ENCODE assay signal across 1 fruit fly cellular context in genomic region chr3R:23995460-23995859, dm6.
TF ChIP-seq lines count a peak whose summit lies in the region.

Gene CG33108, plus strand, starts transcription at chr3R:23995659.

TF ChIP-seq in whole organism, embryonic, 481 proteins besides CTCF, POLR2A, EP300 and RAD21 (continued from another document):
- TF ChIP-seq CG12219 (GFP tag; optimal IDR thresholded peaks at IDR 0.05; lab: Kevin White, UChicago): no peak
- peak; percentile 42 for TF ChIP-seq Nf-YC (tag; optimal IDR thresholded peaks at IDR 0.05; lab: Kevin White, UChicago)
- no peak for TF ChIP-seq gem (tag; optimal IDR thresholded peaks at IDR 0.05; lab: Kevin White, UChicago)
- TF ChIP-seq CG4424 (GFP tag; optimal IDR thresholded peaks at IDR 0.05; lab: Kevin White, UChicago): no peak
- TF ChIP-seq CG8388 (GFP tag; optimal IDR thresholded peaks at IDR 0.05; lab: Kevin White, UChicago): no peak
- peak; percentile 57 for TF ChIP-seq CG3995 (GFP tag; optimal IDR thresholded peaks at IDR 0.05; lab: Kevin White, UChicago)
- TF ChIP-seq MBD-R2 (GFP tag; IDR thresholded peaks at IDR 0.05; lab: Robert Waterston, UW): peak; percentile 38; the same call in 1 of the 2 replicates
- no peak for TF ChIP-seq CG30020 (tag; optimal IDR thresholded peaks at IDR 0.05; lab: Kevin White, UChicago)
- no peak for TF ChIP-seq CG4282 (GFP tag; optimal IDR thresholded peaks at IDR 0.05; lab: Kevin White, UChicago)
- no peak for TF ChIP-seq E2f2 (GFP tag; IDR thresholded peaks at IDR 0.05; lab: Robert Waterston, UW)
- TF ChIP-seq CG1529 (GFP tag; optimal IDR thresholded peaks at IDR 0.05; lab: Kevin White, UChicago): no peak
- no peak for TF ChIP-seq CG17359 (tag; optimal IDR thresholded peaks at IDR 0.05; lab: Kevin White, UChicago)
- TF ChIP-seq cad (GFP tag; optimal IDR thresholded peaks at IDR 0.05; lab: Kevin White, UChicago): no peak
- TF ChIP-seq CG16779 (GFP tag; IDR thresholded peaks at IDR 0.05; lab: Robert Waterston, UW): no peak
- no peak for TF ChIP-seq CG18011 (GFP tag; optimal IDR thresholded peaks at IDR 0.05; lab: Kevin White, UChicago)
- peak; percentile 19; the same call in 1 of the 2 replicates for TF ChIP-seq amos (GFP tag; IDR thresholded peaks at IDR 0.05; lab: Robert Waterston, UW; ENCODE audit: partially characterized antibody)
- TF ChIP-seq ash1 (GFP tag; optimal IDR thresholded peaks at IDR 0.05; lab: Kevin White, UChicago): no peak
- TF ChIP-seq CG17802 (tag; optimal IDR thresholded peaks at IDR 0.05; lab: Kevin White, UChicago): peak; percentile 44
- no peak for TF ChIP-seq CG6272 (GFP tag; IDR thresholded peaks at IDR 0.05; lab: Robert Waterston, UW)
- no peak for TF ChIP-seq CG17361 (GFP tag; IDR thresholded peaks at IDR 0.05; lab: Robert Waterston, UW)
- TF ChIP-seq mirr (GFP tag; optimal IDR thresholded peaks at IDR 0.05; lab: Kevin White, UChicago): no peak
- no peak for TF ChIP-seq CG14014 (GFP tag; IDR thresholded peaks at IDR 0.05; lab: Robert Waterston, UW)
- no peak for TF ChIP-seq GATAe (GFP tag; conservative IDR thresholded peaks at IDR 0.05; lab: Robert Waterston, UW)
- TF ChIP-seq sqz (GFP tag; optimal IDR thresholded peaks at IDR 0.05; lab: Kevin White, UChicago): no peak
- no peak for TF ChIP-seq Fer2 (tag; optimal IDR thresholded peaks at IDR 0.05; lab: Kevin White, UChicago)
- TF ChIP-seq Oaz (GFP tag; IDR thresholded peaks at IDR 0.05; lab: Robert Waterston, UW): no peak
- TF ChIP-seq CG18599 (GFP tag; optimal IDR thresholded peaks at IDR 0.05; lab: Kevin White, UChicago): no peak
- no peak for TF ChIP-seq CG7786 (GFP tag; optimal IDR thresholded peaks at IDR 0.05; lab: Kevin White, UChicago)
- TF ChIP-seq CG2875 (GFP tag; optimal IDR thresholded peaks at IDR 0.05; lab: Kevin White, UChicago): no peak
- no peak for TF ChIP-seq CG2129 (GFP tag; IDR thresholded peaks at IDR 0.05; lab: Robert Waterston, UW; ENCODE audit: partially characterized antibody)
- no peak for TF ChIP-seq CG18476 (GFP tag; optimal IDR thresholded peaks at IDR 0.05; lab: Kevin White, UChicago)
- TF ChIP-seq CG6813 (GFP tag; optimal IDR thresholded peaks at IDR 0.05; lab: Kevin White, UChicago): no peak
- TF ChIP-seq lilli (GFP tag; optimal IDR thresholded peaks at IDR 0.05; lab: Kevin White, UChicago): no peak
- TF ChIP-seq Meics (GFP tag; optimal IDR thresholded peaks at IDR 0.05; lab: Kevin White, UChicago): no peak
- TF ChIP-seq CG12071 (GFP tag; optimal IDR thresholded peaks at IDR 0.05; lab: Kevin White, UChicago): no peak
- TF ChIP-seq CG9797 (GFP tag; optimal IDR thresholded peaks at IDR 0.05; lab: Kevin White, UChicago): no peak
- TF ChIP-seq Usf (GFP tag; optimal IDR thresholded peaks at IDR 0.05; lab: Kevin White, UChicago): no peak
- TF ChIP-seq cato (GFP tag; optimal IDR thresholded peaks at IDR 0.05; lab: Kevin White, UChicago; ENCODE audit: borderline replicate concordance): no peak
- TF ChIP-seq lola (GFP tag; optimal IDR thresholded peaks at IDR 0.05; lab: Kevin White, UChicago): no peak
- TF ChIP-seq CG10274 (GFP tag; optimal IDR thresholded peaks at IDR 0.05; lab: Kevin White, UChicago): peak; percentile 4
- TF ChIP-seq CG4707 (GFP tag; optimal IDR thresholded peaks at IDR 0.05; lab: Kevin White, UChicago): no peak
- TF ChIP-seq ara (GFP tag; IDR thresholded peaks at IDR 0.05; lab: Robert Waterston, UW): no peak
- TF ChIP-seq CG15479 (GFP tag; optimal IDR thresholded peaks at IDR 0.05; lab: Kevin White, UChicago): no peak
- no peak for TF ChIP-seq CG9437 (GFP tag; optimal IDR thresholded peaks at IDR 0.05; lab: Kevin White, UChicago)
- TF ChIP-seq H15 (GFP tag; IDR thresholded peaks at IDR 0.05; lab: Robert Waterston, UW): no peak
- no peak for TF ChIP-seq CG13775 (GFP tag; optimal IDR thresholded peaks at IDR 0.05; lab: Kevin White, UChicago)
